Worm (Caenorhabditis elegans) whole organism, L4 larva: ENCODE data around the gene rpl-33.

Source experiments
- F26F4.8 ChIP-seq: fragments of 200-800 bp; sonication (Bioruptor generic); conservative IDR thresholded peaks from 2 replicates; pipeline ENCODE4 v1.3.6; 2022; ENCODE audit warnings: missing genetic modification characterization, missing compliant biosample characterization
- F37D6.2 ChIP-seq: sonication (generic microtip); optimal IDR thresholded peaks from 2 replicates; lab custom pipeline; 2016; ENCODE audit warnings: mild to moderate bottlenecking, missing genetic modification characterization, missing compliant biosample characterization
- Y105C5A.15 ChIP-seq: fragments of 200-800 bp; sonication (Bioruptor generic); IDR thresholded peaks from 2 replicates; pipeline ENCODE4 v1.3.6; 2022; ENCODE audit warnings: missing genetic modification characterization, missing compliant biosample characterization
- Y48G9A.11 ChIP-seq: fragments of 200-800 bp; sonication (Bioruptor generic); IDR thresholded peaks from 2 replicates; pipeline ENCODE4 v1.3.6; 2022; ENCODE audit warnings: missing genetic modification reagents, missing genetic modification characterization, missing compliant biosample characterization
- aha-1 ChIP-seq: fragments of 150-350 bp; peaks from one replicate; lab custom pipeline; 2014; ENCODE audit warnings: missing biosample characterization, missing genetic modification characterization
- ama-1 ChIP-seq: fragments of 150-350 bp; optimal IDR thresholded peaks from 2 replicates; lab custom pipeline; 2014; ENCODE audit warnings: inconsistent platforms, mixed read lengths
- arid-1 ChIP-seq: fragments of 200-800 bp; sonication (Bioruptor generic); conservative IDR thresholded peaks from 2 replicates; pipeline ENCODE4 v1.3.6; 2022; ENCODE audit warnings: missing genetic modification reagents, missing genetic modification characterization, missing compliant biosample characterization
- ceh-32 ChIP-seq: sonication (generic microtip); optimal IDR thresholded peaks from 2 replicates; lab custom pipeline; 2016; ENCODE audit warnings: mild to moderate bottlenecking, missing genetic modification characterization, missing compliant biosample characterization; ENCODE audit not compliant: poor library complexity
- ceh-44 ChIP-seq: fragments of 200-800 bp; sonication (Bioruptor generic); IDR thresholded peaks from 2 replicates; pipeline ENCODE4 v1.3.6; 2022; ENCODE audit warnings: missing genetic modification reagents, missing genetic modification characterization, missing compliant biosample characterization
- ceh-62 ChIP-seq: sonication (generic microtip); optimal IDR thresholded peaks from 2 replicates; lab custom pipeline; 2017; ENCODE audit warnings: missing biosample characterization, missing genetic modification characterization
- ces-1 ChIP-seq: fragments of 150-350 bp; sonication (generic microtip); optimal IDR thresholded peaks from 4 replicates; lab custom pipeline; 2014; ENCODE audit warnings: missing biosample characterization, missing genetic modification reagents, missing genetic modification characterization
- ctbp-1 ChIP-seq: fragments of 200-800 bp; sonication (Bioruptor generic); IDR thresholded peaks from 2 replicates; pipeline ENCODE4 v1.3.6; 2022; ENCODE audit warnings: missing genetic modification reagents, missing genetic modification characterization, missing compliant biosample characterization
- daf-16 ChIP-seq, 3 experiments: sonication (generic microtip); optimal IDR thresholded peaks; 2 replicates each; lab custom pipeline; 2016 to 2017; ENCODE audit warnings: missing genetic modification characterization in 3 of 3, missing genetic modification reagents in 3 of 3, mild to moderate bottlenecking in 2 of 3, missing compliant biosample characterization in 2 of 3, missing biosample characterization in 1 of 3, moderate library complexity in 1 of 3
- daf-8 ChIP-seq: fragments of 200-800 bp; sonication (Bioruptor generic); IDR thresholded peaks from 2 replicates; pipeline ENCODE4 v1.3.6; 2022; ENCODE audit warnings: missing genetic modification characterization, missing compliant biosample characterization
- dmd-6 ChIP-seq: fragments of 200-800 bp; sonication (Bioruptor generic); IDR thresholded peaks from 2 replicates; pipeline ENCODE4 v1.3.6; 2022; ENCODE audit warnings: missing genetic modification reagents, missing genetic modification characterization, missing compliant biosample characterization
- dve-1 ChIP-seq: sonication (generic microtip); optimal IDR thresholded peaks from 2 replicates; lab custom pipeline; 2017; ENCODE audit warnings: antibody characterized with exemption, mild to moderate bottlenecking, missing genetic modification characterization, missing compliant biosample characterization; ENCODE audit not compliant: insufficient read depth
- egl-43 ChIP-seq: fragments of 200-800 bp; sonication (Bioruptor generic); IDR thresholded peaks from 2 replicates; pipeline ENCODE4 v1.3.6; 2022; ENCODE audit warnings: missing genetic modification reagents, missing genetic modification characterization, missing compliant biosample characterization
- hlh-11 ChIP-seq: fragments of 200-800 bp; sonication (Bioruptor generic); optimal IDR thresholded peaks from 2 replicates; lab custom pipeline; 2018; ENCODE audit warnings: mild to moderate bottlenecking, missing genetic modification characterization, missing compliant biosample characterization
- lin-15B ChIP-seq: fragments of 150-350 bp; sonication (generic microtip); optimal IDR thresholded peaks from 3 replicates; lab custom pipeline; 2014; ENCODE audit warnings: missing biosample characterization, missing genetic modification characterization
- lin-38 ChIP-seq: fragments of 200-800 bp; sonication (Bioruptor generic); IDR thresholded peaks from 2 replicates; pipeline ENCODE4 v1.3.6; 2022; ENCODE audit warnings: missing genetic modification reagents, missing genetic modification characterization, missing compliant biosample characterization
- lir-3 ChIP-seq: sonication (generic microtip); optimal IDR thresholded peaks from 2 replicates; lab custom pipeline; 2016; ENCODE audit warnings: mild to moderate bottlenecking, missing genetic modification characterization, missing compliant biosample characterization
- lsy-2 ChIP-seq, 2 experiments: fragments of 150-350 bp in 1 of 2; sonication (generic microtip) in 1 of 2; optimal IDR thresholded peaks; 2 replicates each; lab custom pipeline; 2014 to 2017; ENCODE audit warnings: missing biosample characterization in 2 of 2, missing genetic modification characterization in 2 of 2
- mdt-29 ChIP-seq: fragments of 200-800 bp; sonication (Bioruptor generic); IDR thresholded peaks from 2 replicates; pipeline ENCODE4 v1.3.6; 2022; ENCODE audit warnings: missing genetic modification reagents, missing genetic modification characterization, missing compliant biosample characterization
- mxl-3 ChIP-seq: fragments of 200-800 bp; sonication (Bioruptor generic); optimal IDR thresholded peaks from 2 replicates; lab custom pipeline; 2018; ENCODE audit warnings: mild to moderate bottlenecking, missing genetic modification characterization, missing compliant biosample characterization
- nhr-11 ChIP-seq: fragments of 150-350 bp; optimal IDR thresholded peaks from 2 replicates; lab custom pipeline; 2014; ENCODE audit warnings: missing biosample characterization, missing genetic modification characterization
- nhr-25 ChIP-seq: sonication (generic microtip); optimal IDR thresholded peaks from 2 replicates; lab custom pipeline; 2017; ENCODE audit warnings: missing genetic modification characterization, mild to moderate bottlenecking, missing compliant biosample characterization, antibody characterized with exemption, moderate library complexity, borderline replicate concordance; ENCODE audit not compliant: insufficient read depth
- nhr-28 ChIP-seq: fragments of 150-350 bp; optimal IDR thresholded peaks from 2 replicates; lab custom pipeline; 2014; ENCODE audit warnings: missing biosample characterization, missing genetic modification characterization
- nhr-6 ChIP-seq: fragments of 150-350 bp; optimal IDR thresholded peaks from 2 replicates; lab custom pipeline; 2014; ENCODE audit warnings: missing biosample characterization, missing genetic modification characterization
- pha-4 ChIP-seq, 2 experiments: fragments of 150-350 bp in 1 of 2; fragments of 200-800 bp in 1 of 2; sonication (Bioruptor generic) in 1 of 2; IDR thresholded peaks in 1 of 2; optimal IDR thresholded peaks in 1 of 2; 2 replicates each; pipeline versions ENCODE4 v1.3.6 to Lab custom; 2014 to 2022; ENCODE audit warnings: missing genetic modification characterization in 2 of 2, missing genetic modification reagents in 2 of 2, missing biosample characterization in 1 of 2, missing compliant biosample characterization in 1 of 2
- sdz-12 ChIP-seq: fragments of 200-800 bp; sonication (Bioruptor generic); optimal IDR thresholded peaks from 2 replicates; lab custom pipeline; 2018; ENCODE audit warnings: mild to moderate bottlenecking, missing genetic modification characterization, missing compliant biosample characterization
- unc-39 ChIP-seq: sonication (generic microtip); optimal IDR thresholded peaks from 2 replicates; lab custom pipeline; 2017; ENCODE audit warnings: missing biosample characterization, missing genetic modification characterization
- unc-62 ChIP-seq, 3 experiments: fragments of 150-350 bp in 1 of 3; sonication (generic microtip); optimal IDR thresholded peaks in 2 of 3; peaks in 1 of 3; 1 replicate in 1 of 3; 2 replicates in 2 of 3; lab custom pipeline; 2014 to 2017; ENCODE audit warnings: missing biosample characterization in 3 of 3, missing genetic modification characterization in 3 of 3, missing genetic modification reagents in 3 of 3, missing genotype in 1 of 3
- ztf-7 ChIP-seq: fragments of 150-350 bp; optimal IDR thresholded peaks from 2 replicates; lab custom pipeline; 2014; ENCODE audit warnings: missing biosample characterization, missing genetic modification characterization

Gene rpl-33

ce11 chrII:7104794-7105613 is at the start of gene rpl-33, which contains the start of gene farl-11 (continued):
- TF ChIP-seq nhr-6 (tag; lab: Kevin White, UChicago) (peak; percentile 87), egl-43 (GFP tag; lab: Robert Waterston, UW) (no peak), nhr-25 (no peak), F37D6.2 (tag; lab: Kevin White, UChicago) (peak; percentile 40), nhr-11 (peak; percentile 91), ceh-44 (GFP tag; lab: Robert Waterston, UW) (no peak)

- TF ChIP-seq ceh-62 (tag; lab: Kevin White, UChicago) (no peak), unc-62 (GFP tag; optimal IDR thresholded peaks at IDR 0.05 in 1 of 2; lab: Kevin White, UChicago) (peak in 1 of 2 experiments; percentile 98), unc-62 (tag; optimal IDR thresholded peaks at IDR 0.05; lab: Kevin White, UChicago) (no peak), lin-38 (peak; percentile 14; the same call in 1 of the 2 replicates)
Observed at ce11 chrII:7056328-7056727, 49.0 kb upstream of the rpl-33 start.

- TF ChIP-seq dve-1 (tag; lab: Kevin White, UChicago) (peak; percentile 32), arid-1 (GFP tag; lab: Robert Waterston, UW) (no peak), nhr-6 (tag; lab: Kevin White, UChicago) (no peak), ama-1 (lab: Kevin White, UChicago) (peak; percentile 19), mdt-29 (no peak), nhr-25 (peak; percentile 24), lin-15B (tag; lab: Kevin White, UChicago) (no peak), mxl-3 (peak; percentile 17), aha-1 (peak; percentile 3), daf-16 (GFP tag; optimal IDR thresholded peaks at IDR 0.05; lab: Kevin White, UChicago) (no peak), daf-16 (tag; optimal IDR thresholded peaks at IDR 0.05; lab: Kevin White, UChicago) (peak; percentile 37), lir-3 (tag; lab: Kevin White, UChicago) (no peak), unc-62 (GFP tag; optimal IDR thresholded peaks at IDR 0.05 in 1 of 2; lab: Kevin White, UChicago) (no peak), unc-62 (tag; optimal IDR thresholded peaks at IDR 0.05; lab: Kevin White, UChicago) (no peak), nhr-11 (no peak), dmd-6 (GFP tag; lab: Robert Waterston, UW) (0 out of 2 replicates have a peak, but pooled peaks have one; percentile 6), unc-39 (tag; lab: Kevin White, UChicago) (no peak), F26F4.8 (GFP tag; lab: Robert Waterston, UW) (no peak), ceh-32 (tag; lab: Kevin White, UChicago) (no peak), ctbp-1 (no peak), nhr-28 (tag; lab: Kevin White, UChicago) (peak; percentile 2), ceh-62 (tag; lab: Kevin White, UChicago) (no peak), sdz-12 (no peak), ces-1 (GFP tag; lab: Kevin White, UChicago) (no peak), lsy-2 (tag; optimal IDR thresholded peaks at IDR 0.05; lab: Kevin White, UChicago) (no peak), Y48G9A.11 (GFP tag; lab: Robert Waterston, UW) (no peak), hlh-11 (tag; lab: Kevin White, UChicago) (no peak), daf-8 (no peak), ztf-7 (tag; lab: Kevin White, UChicago) (no peak), Y105C5A.15 (no peak), pha-4 (GFP tag; IDR thresholded peaks at IDR 0.05; lab: Robert Waterston, UW) (no peak), pha-4 (tag; optimal IDR thresholded peaks at IDR 0.05; lab: Kevin White, UChicago) (no peak)
Observed at ce11 chrII:7057860-7058259, 47.5 kb upstream of the rpl-33 start, which contains the start of gene cth-2. cth-2 (minus strand) TSS chrII:7057960.
